Fruit fly (Drosophila melanogaster) whole organism, embryonic: ENCODE measurements around the gene Hs2st.

Experiments used
- CG11723 ChIP-seq: fragments of 200-800 bp; sonication (Bioruptor generic); optimal IDR thresholded peaks from 2 replicates; lab custom pipeline; 2017; ENCODE audit warnings: missing biosample characterization, mild to moderate bottlenecking, missing genetic modification characterization
- CG12299 ChIP-seq: fragments of 200-800 bp; sonication (Bioruptor generic); optimal IDR thresholded peaks from 2 replicates; lab custom pipeline; 2018; ENCODE audit warnings: missing biosample characterization, mild to moderate bottlenecking, missing genetic modification characterization
- CG12391 ChIP-seq: fragments of 200-800 bp; sonication (Bioruptor generic); optimal IDR thresholded peaks from 3 replicates; lab custom pipeline; 2018; ENCODE audit warnings: missing biosample characterization, mild to moderate bottlenecking, missing genetic modification characterization, moderate library complexity
- CG12769 ChIP-seq: fragments of 200-800 bp; sonication (Bioruptor generic); optimal IDR thresholded peaks from 2 replicates; lab custom pipeline; 2019; ENCODE audit warnings: missing biosample characterization, mild to moderate bottlenecking, missing genetic modification characterization, moderate library complexity
- CG14965 ChIP-seq: fragments of 200-800 bp; sonication (Bioruptor generic); optimal IDR thresholded peaks from 2 replicates; lab custom pipeline; 2016; ENCODE audit warnings: missing biosample characterization, missing genetic modification characterization, borderline replicate concordance
- CG17385 ChIP-seq: fragments of 200-800 bp; sonication (Bioruptor generic); optimal IDR thresholded peaks from 3 replicates; lab custom pipeline; 2018; ENCODE audit warnings: missing biosample characterization, mild to moderate bottlenecking, missing genetic modification characterization
- CG17568 ChIP-seq: fragments of 200-800 bp; sonication (Bioruptor generic); optimal IDR thresholded peaks from 2 replicates; lab custom pipeline; 2018; ENCODE audit warnings: missing biosample characterization, mild to moderate bottlenecking, missing genetic modification characterization, moderate library complexity
- CG2202 ChIP-seq: fragments of 200-800 bp; sonication (Bioruptor generic); optimal IDR thresholded peaks from 2 replicates; lab custom pipeline; 2018; ENCODE audit warnings: missing biosample characterization, mild to moderate bottlenecking, missing genetic modification characterization
- CG2678 ChIP-seq: fragments of 200-800 bp; sonication (Bioruptor generic); optimal IDR thresholded peaks from 3 replicates; lab custom pipeline; 2019; ENCODE audit warnings: missing biosample characterization, mild to moderate bottlenecking, missing genetic modification characterization, moderate library complexity
- CG2889 ChIP-seq: fragments of 200-800 bp; sonication (Bioruptor generic); IDR thresholded peaks from 3 replicates; pipeline ENCODE4 v1.3.6; 2022; ENCODE audit warnings: missing biosample characterization, missing genetic modification characterization
- CG31388 ChIP-seq: fragments of 200-800 bp; sonication (Bioruptor generic); optimal IDR thresholded peaks from 2 replicates; lab custom pipeline; 2016; ENCODE audit warnings: missing biosample characterization, missing genetic modification characterization
- CG32772 ChIP-seq: fragments of 200-800 bp; sonication (Bioruptor generic); IDR thresholded peaks from 2 replicates; pipeline ENCODE4 v1.3.6; 2022; ENCODE audit warnings: missing biosample characterization, missing genetic modification characterization
- CG4730 ChIP-seq: fragments of 200-800 bp; sonication (Bioruptor generic); IDR thresholded peaks from 2 replicates; pipeline ENCODE4 v1.3.6; 2022; ENCODE audit warnings: missing biosample characterization, missing genetic modification characterization
- CG8281 ChIP-seq: fragments of 200-800 bp; sonication (Bioruptor generic); optimal IDR thresholded peaks from 2 replicates; lab custom pipeline; 2018; ENCODE audit warnings: missing biosample characterization, mild to moderate bottlenecking, missing genetic modification characterization, moderate library complexity
- Dll ChIP-seq: fragments of 200-800 bp; sonication (Bioruptor generic); IDR thresholded peaks from 4 replicates; pipeline ENCODE4 v1.3.6; 2022; ENCODE audit warnings: missing biosample characterization, missing genetic modification characterization; ENCODE audit not compliant: partially characterized antibody
- HLH3B ChIP-seq: fragments of 200-800 bp; sonication (Bioruptor generic); IDR thresholded peaks from 2 replicates; pipeline ENCODE4 v1.3.6; 2022; ENCODE audit warnings: missing biosample characterization, missing genetic modification characterization
- Max ChIP-seq: fragments of 200-800 bp; sonication (Bioruptor generic); optimal IDR thresholded peaks from 2 replicates; lab custom pipeline; 2016; ENCODE audit warnings: missing biosample characterization, mild to moderate bottlenecking, missing genetic modification characterization
- Med ChIP-seq: fragments of 200-800 bp; sonication (Bioruptor generic); peaks from one replicate; lab custom pipeline; 2016; ENCODE audit warnings: missing biosample characterization, missing genetic modification characterization, mild to moderate bottlenecking, inconsistent platforms, moderate library complexity
- Meics ChIP-seq: fragments of 200-800 bp; sonication (Bioruptor generic); optimal IDR thresholded peaks from 2 replicates; lab custom pipeline; 2017; ENCODE audit warnings: missing biosample characterization, mild to moderate bottlenecking, missing genetic modification characterization
- Myb ChIP-seq: fragments of 200-800 bp; sonication (Bioruptor generic); optimal IDR thresholded peaks from 2 replicates; lab custom pipeline; 2016; ENCODE audit warnings: missing biosample characterization, missing genetic modification characterization
- Neu2 ChIP-seq: fragments of 200-800 bp; sonication (Bioruptor generic); optimal IDR thresholded peaks from 3 replicates; lab custom pipeline; 2016; ENCODE audit warnings: missing biosample characterization, missing genetic modification characterization, borderline replicate concordance
- Nf-YC ChIP-seq: fragments of 200-800 bp; optimal IDR thresholded peaks from 3 replicates; lab custom pipeline; 2019; ENCODE audit warnings: missing biosample characterization, mild to moderate bottlenecking, missing genetic modification characterization, moderate library complexity
- Opbp ChIP-seq: fragments of 200-800 bp; sonication (Bioruptor generic); IDR thresholded peaks from 3 replicates; pipeline ENCODE4 v1.3.6; 2022; ENCODE audit warnings: missing biosample characterization, missing genetic modification characterization; ENCODE audit not compliant: partially characterized antibody
- Poxn ChIP-seq: fragments of 200-800 bp; sonication (Bioruptor generic); IDR thresholded peaks from 2 replicates; pipeline ENCODE4 v1.3.6; 2022; ENCODE audit warnings: missing biosample characterization, missing genetic modification characterization
- Ptx1 ChIP-seq: fragments of 200-800 bp; sonication (Bioruptor generic); IDR thresholded peaks from 2 replicates; pipeline ENCODE4 v1.3.6; 2022; ENCODE audit warnings: missing biosample characterization, missing genetic modification characterization
- Scr ChIP-seq: fragments of 200-800 bp; sonication (Bioruptor generic); IDR thresholded peaks from 2 replicates; pipeline ENCODE4 v1.3.6; 2022; ENCODE audit warnings: missing biosample characterization, missing genetic modification characterization; ENCODE audit not compliant: partially characterized antibody
- Sry-β ChIP-seq: fragments of 200-800 bp; sonication (Bioruptor generic); optimal IDR thresholded peaks from 2 replicates; lab custom pipeline; 2018; ENCODE audit warnings: missing biosample characterization, mild to moderate bottlenecking, missing genetic modification characterization, moderate library complexity
- al ChIP-seq: fragments of 200-800 bp; sonication (Bioruptor generic); IDR thresholded peaks from 2 replicates; pipeline ENCODE4 v1.3.6; 2022; ENCODE audit warnings: missing biosample characterization, missing genetic modification characterization
- amos ChIP-seq: fragments of 200-800 bp; sonication (Bioruptor generic); IDR thresholded peaks from 2 replicates; pipeline ENCODE4 v1.3.6; 2022; ENCODE audit warnings: missing biosample characterization, missing genetic modification characterization; ENCODE audit not compliant: partially characterized antibody
- dm ChIP-seq: fragments of 200-800 bp; sonication (Bioruptor generic); optimal IDR thresholded peaks from 3 replicates; lab custom pipeline; 2016; ENCODE audit warnings: missing biosample characterization, missing genetic modification characterization
- dmrt99B ChIP-seq: fragments of 200-800 bp; sonication (Bioruptor generic); optimal IDR thresholded peaks from 2 replicates; lab custom pipeline; 2018; ENCODE audit warnings: missing biosample characterization, mild to moderate bottlenecking, missing genetic modification characterization, moderate library complexity
- eve ChIP-seq, 2 experiments: fragments of >200 bp; optimal IDR thresholded peaks; 2 replicates each; lab custom pipeline; 2017; ENCODE audit warnings: missing biosample characterization in 2 of 2, missing genetic modification characterization in 2 of 2
- gem ChIP-seq: fragments of 200-800 bp; sonication (Bioruptor generic); optimal IDR thresholded peaks from 2 replicates; lab custom pipeline; 2019; ENCODE audit warnings: missing biosample characterization, mild to moderate bottlenecking, missing genetic modification characterization, moderate library complexity
- h ChIP-seq: fragments of >200 bp; optimal IDR thresholded peaks from 2 replicates; lab custom pipeline; 2017
- her ChIP-seq: fragments of 200-800 bp; sonication (Bioruptor generic); optimal IDR thresholded peaks from 2 replicates; lab custom pipeline; 2016; ENCODE audit warnings: missing biosample characterization, missing genetic modification characterization
- hkb ChIP-seq, 2 experiments: fragments of 200-800 bp in 1 of 2; fragments of >200 bp in 1 of 2; sonication (Bioruptor generic) in 1 of 2; IDR thresholded peaks in 1 of 2; optimal IDR thresholded peaks in 1 of 2; 2 replicates each; pipeline versions ENCODE4 v1.3.6 to Lab custom; 2017 to 2022; ENCODE audit warnings: missing biosample characterization in 1 of 2, missing genetic modification characterization in 1 of 2
- insv ChIP-seq, 2 experiments: fragments of 200-800 bp; sonication (Bioruptor generic); optimal IDR thresholded peaks; 3 replicates each; lab custom pipeline; 2016 to 2018; ENCODE audit warnings: missing biosample characterization in 2 of 2, missing genetic modification characterization in 2 of 2
- onecut ChIP-seq: fragments of 200-800 bp; sonication (Bioruptor generic); IDR thresholded peaks from 2 replicates; pipeline ENCODE4 v1.3.6; 2022; ENCODE audit warnings: missing biosample characterization, missing genetic modification characterization
- pita ChIP-seq: fragments of 200-800 bp; sonication (Bioruptor generic); optimal IDR thresholded peaks from 2 replicates; lab custom pipeline; 2017; ENCODE audit warnings: missing biosample characterization, mild to moderate bottlenecking, missing genetic modification characterization
- prd ChIP-seq, 3 experiments: fragments of >200 bp in 2 of 3; fragments of 200-800 bp in 1 of 3; sonication (Bioruptor generic) in 1 of 3; optimal IDR thresholded peaks in 2 of 3; IDR thresholded peaks in 1 of 3; 2 replicates in 2 of 3; 3 replicates in 1 of 3; pipeline versions ENCODE4 v1.3.6 to Lab custom; 2017 to 2022; ENCODE audit warnings: missing biosample characterization in 1 of 3, missing genetic modification characterization in 1 of 3
- pum ChIP-seq: fragments of 200-800 bp; sonication (Bioruptor generic); optimal IDR thresholded peaks from 2 replicates; lab custom pipeline; 2016; ENCODE audit warnings: missing biosample characterization, missing genetic modification characterization
- salm ChIP-seq: fragments of 200-800 bp; sonication (Bioruptor generic); optimal IDR thresholded peaks from 2 replicates; lab custom pipeline; 2018; ENCODE audit warnings: missing biosample characterization, mild to moderate bottlenecking, missing genetic modification characterization
- scrt ChIP-seq: fragments of 200-800 bp; sonication (Bioruptor generic); optimal IDR thresholded peaks from 2 replicates; lab custom pipeline; 2018; ENCODE audit warnings: missing biosample characterization, mild to moderate bottlenecking, missing genetic modification characterization, moderate library complexity
- shn ChIP-seq: fragments of 200-800 bp; sonication (Bioruptor generic); optimal IDR thresholded peaks from 3 replicates; lab custom pipeline; 2016; ENCODE audit warnings: missing biosample characterization, missing genetic modification characterization
- tio ChIP-seq: fragments of 200-800 bp; sonication (Bioruptor generic); optimal IDR thresholded peaks from 2 replicates; lab custom pipeline; 2017; ENCODE audit warnings: missing biosample characterization, missing genetic modification characterization, inconsistent platforms
- trem ChIP-seq: fragments of 200-800 bp; optimal IDR thresholded peaks from 3 replicates; lab custom pipeline; 2019; ENCODE audit warnings: missing biosample characterization, mild to moderate bottlenecking, missing genetic modification characterization, moderate library complexity
- unc-4 ChIP-seq: fragments of 200-800 bp; sonication (Bioruptor generic); IDR thresholded peaks from 2 replicates; pipeline ENCODE4 v1.3.6; 2022; ENCODE audit warnings: missing biosample characterization, missing genetic modification characterization; ENCODE audit not compliant: partially characterized antibody
- vnd ChIP-seq: fragments of 200-800 bp; sonication (Bioruptor generic); IDR thresholded peaks from 3 replicates; pipeline ENCODE4 v1.3.6; 2022; ENCODE audit warnings: missing biosample characterization, missing genetic modification characterization; ENCODE audit not compliant: partially characterized antibody
- vvl ChIP-seq: fragments of 200-800 bp; sonication (Bioruptor generic); IDR thresholded peaks from 2 replicates; pipeline ENCODE4 v1.3.6; 2022; ENCODE audit warnings: missing biosample characterization, missing genetic modification characterization
- zf30C ChIP-seq: fragments of 200-800 bp; sonication (Bioruptor generic); optimal IDR thresholded peaks from 3 replicates; lab custom pipeline; 2018; ENCODE audit warnings: missing biosample characterization, mild to moderate bottlenecking, missing genetic modification characterization

The Hs2st gene

DNA sequence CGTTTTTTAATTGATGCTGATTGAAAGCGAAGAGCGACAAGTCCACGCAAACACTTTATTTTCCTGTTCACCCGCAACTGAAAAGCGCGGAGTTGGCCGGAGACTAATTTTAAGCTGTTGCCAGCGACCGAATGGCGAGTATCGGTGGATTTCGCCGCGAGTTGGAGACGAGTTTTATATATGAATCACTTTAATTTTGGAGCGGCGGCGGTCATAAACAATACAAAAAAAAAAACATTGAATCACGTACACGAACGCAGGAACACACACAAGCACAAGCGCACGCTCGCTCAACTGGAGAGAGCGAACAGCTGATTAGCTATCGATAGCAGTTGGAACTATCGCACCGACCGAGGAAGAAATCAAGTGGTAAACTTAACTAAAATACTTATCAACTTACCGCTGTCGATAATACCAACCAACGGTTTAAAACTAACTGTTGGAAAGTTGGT, 18.2 kb downstream of the Hs2st start, which contains the start of gene Pax (continued):
- TF ChIP-seq tio (GFP tag; lab: Kevin White, UChicago) (no peak), CG12299 (tag; lab: Kevin White, UChicago) (no peak), Sry-β (GFP tag; lab: Kevin White, UChicago) (no peak), pita (GFP tag; lab: Kevin White, UChicago) (peak; percentile 29), CG2202 (tag; lab: Kevin White, UChicago) (no peak), Opbp (peak; percentile 92), dmrt99B (tag; lab: Kevin White, UChicago) (no peak), HLH3B (no peak), pum (GFP tag; lab: Kevin White, UChicago) (no peak), h (lab: Kevin White, UChicago) (no peak), CG4730 (GFP tag; lab: Robert Waterston, UW) (no peak), vnd (GFP tag; lab: Robert Waterston, UW) (peak; percentile 86), Neu2 (GFP tag; lab: Kevin White, UChicago) (no peak), Med (GFP tag; lab: Kevin White, UChicago) (peak; percentile 61), CG31388 (no peak), hkb (optimal IDR thresholded peaks at IDR 0.05; lab: Kevin White, UChicago) (no peak), hkb (GFP tag; IDR thresholded peaks at IDR 0.05; lab: Robert Waterston, UW) (no peak), CG2889 (GFP tag; lab: Robert Waterston, UW) (no peak), CG32772 (GFP tag; lab: Robert Waterston, UW) (peak; percentile 75), her (GFP tag; lab: Kevin White, UChicago) (no peak), CG2678 (tag; lab: Kevin White, UChicago) (no peak), Ptx1 (no peak), CG14965 (GFP tag; lab: Kevin White, UChicago) (no peak), Scr (peak; percentile 97), CG17385 (GFP tag; lab: Kevin White, UChicago) (no peak), CG11723 (GFP tag; lab: Kevin White, UChicago) (no peak), Dll (GFP tag; lab: Robert Waterston, UW) (peak; percentile 99), prd (optimal IDR thresholded peaks at IDR 0.05; lab: Kevin White, UChicago) (no peak), prd (GFP tag; IDR thresholded peaks at IDR 0.05; lab: Robert Waterston, UW) (no peak), CG12391 (tag; lab: Kevin White, UChicago) (no peak), al (no peak), Max (GFP tag; lab: Kevin White, UChicago) (no peak), Myb (peak; percentile 96), insv (GFP tag; optimal IDR thresholded peaks at IDR 0.05; lab: Kevin White, UChicago) (peak; percentile 6 to 82), shn (GFP tag; lab: Kevin White, UChicago) (no peak), CG8281 (tag; lab: Kevin White, UChicago) (no peak), CG17568 (no peak), scrt (GFP tag; lab: Kevin White, UChicago) (no peak), Nf-YC (tag; lab: Kevin White, UChicago) (peak; percentile 72), vvl (GFP tag; lab: Robert Waterston, UW) (peak; percentile 15; the same call in 1 of the 2 replicates), unc-4 (GFP tag; lab: Robert Waterston, UW) (peak; percentile 96), amos (GFP tag; lab: Robert Waterston, UW) (peak; percentile 94; the same call in 1 of the 2 replicates), salm (tag; lab: Kevin White, UChicago) (no peak), dm (no peak), eve (GFP tag; optimal IDR thresholded peaks at IDR 0.05; lab: Kevin White, UChicago) (no peak), CG12769 (tag; lab: Kevin White, UChicago) (no peak), gem (tag; lab: Kevin White, UChicago) (no peak), trem (tag; lab: Kevin White, UChicago) (no peak), onecut (no peak), Meics (GFP tag; lab: Kevin White, UChicago) (no peak), Poxn (GFP tag; lab: Robert Waterston, UW) (no peak), zf30C (GFP tag; lab: Kevin White, UChicago) (no peak)
